Worm (Caenorhabditis elegans) whole organism, dauer: ENCODE measurements around the gene Y45G5AM.9.
"Not testable (repeated sequence)": the region's sequence is repeated elsewhere in the genome, so short reads cannot be mapped to it uniquely, and the experiment has no call there.

Source experiments
- unc-62 ChIP-seq: sonication (generic microtip); optimal IDR thresholded peaks from 2 replicates; lab custom pipeline; 2017; ENCODE audit warnings: missing biosample characterization, missing genetic modification reagents, missing genetic modification characterization

Y45G5AM.9 gene

ce11 chrV:4194587-4195211, at the start of gene Y45G5AM.9:
TSS of gene Y45G5AM.9 (minus strand) at chrV:4194637.
- no peak for TF ChIP-seq unc-62

ce11 chrV:4242431-4242830, 48.0 kb upstream of the Y45G5AM.9 start, which contains the start of gene srt-12:
TSS of gene srt-12 (minus strand) at chrV:4242531.
- TF ChIP-seq unc-62: no peak

DNA sequence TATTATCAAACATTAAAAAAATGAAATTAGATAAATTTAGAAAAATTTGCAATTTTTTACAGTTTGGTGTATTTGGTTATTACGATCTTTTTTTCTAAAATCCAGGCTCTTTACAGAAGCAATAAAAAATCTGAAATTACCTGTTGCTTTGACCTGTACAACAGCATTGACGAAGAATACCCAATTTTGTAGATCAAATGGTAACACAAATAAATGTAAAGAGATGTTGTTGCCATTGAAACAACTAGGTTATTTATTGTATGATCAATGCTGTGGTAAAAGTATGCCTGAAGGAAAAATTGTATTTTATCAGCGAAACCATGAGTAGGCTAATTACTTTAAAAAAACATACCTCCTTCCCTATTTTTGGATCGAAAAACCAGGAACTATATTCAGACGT, 47.1 kb upstream of the Y45G5AM.9 start:
- no peak for TF ChIP-seq unc-62

ce11 chrV:4240292-4240691, 45.9 kb upstream of the Y45G5AM.9 start, which contains the start of gene srh-204:
TSS of gene srh-204 (minus strand) at chrV:4240392.
- TF ChIP-seq unc-62: no peak

- TF ChIP-seq unc-62: no peak
These were observed 41.7 kb upstream of the Y45G5AM.9 start, which contains the start of gene nlp-13 for ce11 chrV:4236118-4236517. TSS of gene nlp-13 (plus strand) at chrV:4236418.

DNA sequence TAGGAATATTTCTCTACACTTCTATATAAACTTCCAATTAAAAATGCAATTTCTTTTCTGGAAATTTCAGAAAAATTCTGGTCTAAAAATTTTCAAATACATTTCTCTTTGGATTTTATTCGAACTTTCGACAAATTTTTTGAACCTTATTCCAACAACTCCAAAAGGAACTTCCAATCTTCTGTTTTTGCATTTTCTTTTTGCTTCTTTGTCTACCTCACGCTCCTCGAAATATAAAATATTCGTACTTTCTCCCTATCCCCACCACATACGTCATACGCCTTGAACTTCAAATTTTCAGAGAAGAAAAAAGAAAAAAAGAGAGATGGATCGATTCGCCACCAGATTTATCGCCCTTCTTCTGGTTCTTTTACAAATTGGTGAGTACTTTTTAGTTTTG, 24.9 kb upstream of the Y45G5AM.9 start, which contains the start of gene nlp-9:
Gene nlp-9, plus strand, starts transcription at position 301 of the 400 bp plus-strand sequence.
- TF ChIP-seq unc-62: no peak

DNA sequence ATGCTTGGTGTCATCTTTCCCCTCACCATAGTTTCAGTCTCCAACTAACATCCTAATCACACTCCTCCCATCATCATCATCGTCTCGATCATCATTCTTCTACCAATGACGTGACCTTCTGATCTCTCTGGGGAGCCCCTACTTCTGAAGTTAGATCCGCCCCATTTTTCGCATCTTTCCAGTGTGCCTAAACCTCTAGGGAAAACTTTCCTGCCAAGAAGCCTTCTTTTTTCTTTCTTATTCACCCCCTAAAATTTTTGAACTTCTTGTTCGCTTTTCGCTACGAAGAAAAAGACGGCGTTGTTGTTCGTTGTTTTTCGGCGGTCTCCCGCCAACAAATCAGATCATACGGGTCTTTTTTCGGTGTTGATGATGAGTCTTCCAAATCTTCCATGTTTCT, 23.8 kb upstream of the Y45G5AM.9 start:
- no peak for TF ChIP-seq unc-62

- TF ChIP-seq unc-62: no peak
These were observed 22.5 kb upstream of the Y45G5AM.9 start for ce11 chrV:4216902-4217301.

DNA sequence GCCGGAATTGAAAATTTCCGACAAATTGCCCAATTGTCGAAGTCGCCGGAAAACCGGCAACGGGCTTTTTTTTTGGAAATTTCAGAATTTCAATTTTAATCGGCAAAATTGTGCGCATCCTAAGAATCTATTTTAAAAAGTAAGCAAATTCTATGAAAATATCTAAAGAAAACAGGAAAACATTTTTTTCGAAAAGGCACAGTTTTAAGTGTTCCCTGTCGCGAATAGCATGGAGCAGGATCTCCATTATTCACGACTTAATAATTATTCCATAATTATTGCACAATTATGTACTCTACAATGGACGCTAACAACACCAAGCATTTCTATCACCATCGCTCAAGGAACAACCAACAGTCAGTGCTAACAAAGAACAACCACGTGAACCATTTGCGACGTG, 21.4 kb upstream of the Y45G5AM.9 start, which contains the start of gene H43I07.4:
Gene H43I07.4, plus strand, starts transcription at position 301 of the 400 bp plus-strand sequence.
- not testable (repeated sequence) for TF ChIP-seq unc-62

- no peak for TF ChIP-seq unc-62
These were observed 17.1 kb upstream of the Y45G5AM.9 start for ce11 chrV:4211521-4211920.

DNA sequence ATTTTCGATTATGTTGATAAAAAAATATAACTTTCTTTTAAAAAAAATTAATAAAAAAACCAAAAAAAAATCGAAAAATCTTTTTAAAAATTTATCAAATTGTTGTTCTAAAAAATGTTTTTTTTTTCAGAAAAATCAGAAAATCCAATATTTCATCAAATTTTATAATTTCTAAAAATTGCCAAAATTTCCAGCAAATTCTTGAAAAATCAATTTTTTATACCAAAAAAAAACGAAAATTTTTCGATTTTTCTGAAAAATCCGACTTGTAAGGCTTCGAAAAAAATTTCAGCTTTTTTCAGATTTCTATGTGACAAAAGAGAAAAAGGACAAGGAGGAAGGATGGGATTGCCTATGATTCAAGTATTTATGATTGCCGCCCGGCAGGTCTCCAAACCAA, 10.0 kb upstream of the Y45G5AM.9 start, which contains the start of gene H43I07.1:
Gene H43I07.1, plus strand, starts transcription at position 301 of the 400 bp plus-strand sequence.
- no peak for TF ChIP-seq unc-62

ce11 chrV:4199185-4199584, 4.7 kb upstream of the Y45G5AM.9 start, which contains the start of gene rpac-40:
TSS of gene rpac-40 (plus strand) at chrV:4199485.
- TF ChIP-seq unc-62: no peak

- TF ChIP-seq unc-62: no peak
These were observed 846 bp upstream of the Y45G5AM.9 start, which contains the start of gene algn-5 for ce11 chrV:4195283-4195682. TSS of gene algn-5 (plus strand) at chrV:4195577.

- TF ChIP-seq unc-62: no peak
These were observed 1.6 kb downstream of the Y45G5AM.9 start for ce11 chrV:4192688-4193471.

- no peak for TF ChIP-seq unc-62
These were observed 4.2 kb downstream of the Y45G5AM.9 start for ce11 chrV:4190232-4190631.

DNA sequence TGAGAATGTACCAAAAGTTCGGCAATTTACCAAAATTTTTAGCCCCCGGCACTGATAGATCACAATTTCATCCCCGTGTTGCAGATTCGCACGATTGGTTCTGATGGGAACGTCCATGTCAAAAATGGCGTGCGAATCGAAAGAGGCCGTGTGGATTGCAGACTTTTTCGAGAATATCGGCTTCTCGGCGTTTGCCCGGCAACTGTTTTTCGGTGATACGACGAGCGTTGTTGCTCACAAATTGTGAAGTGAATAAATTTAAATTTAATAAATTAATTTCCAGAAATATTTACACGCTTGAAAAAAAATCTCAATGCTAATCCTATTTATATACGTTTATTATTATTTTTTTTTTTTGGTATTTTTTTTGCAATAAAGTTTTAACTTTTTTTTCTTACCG, 4.8 kb downstream of the Y45G5AM.9 start:
- TF ChIP-seq unc-62: no peak

DNA sequence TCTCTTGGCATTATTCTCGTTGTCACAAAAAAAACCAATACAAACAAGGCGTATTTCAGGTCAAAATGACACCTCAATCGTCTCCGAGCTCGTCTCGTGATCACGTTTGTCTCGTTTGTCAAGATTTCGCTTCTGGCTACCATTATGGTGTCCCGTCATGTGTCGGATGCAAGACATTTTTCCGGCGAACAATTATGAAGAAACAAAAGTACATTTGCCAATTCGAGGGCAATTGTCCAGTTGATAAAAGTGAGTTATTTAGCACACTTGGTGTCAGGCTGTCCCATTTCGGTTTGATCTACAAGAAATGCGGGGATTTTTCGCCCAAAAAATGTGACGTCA, 7.3 kb downstream of the Y45G5AM.9 start, which contains the start of gene nhr-114:
Gene nhr-114, plus strand, starts transcription at position 59 of the 342 bp plus-strand sequence.
- TF ChIP-seq unc-62: no peak
